Worm (Caenorhabditis elegans): Measurements from ENCODE around the gene str-188.

str-188 gene

ce11 chrV:9711174-9711573, 5.3 kb upstream of the str-188 start:
- no peak for TF ChIP-seq cog-1 (tag; optimal IDR thresholded peaks at IDR 0.05)
- TF ChIP-seq ref-1 (GFP tag; conservative IDR thresholded peaks at IDR 0.05) = no peak
- TF ChIP-seq flt-1 (GFP tag; IDR thresholded peaks at IDR 0.05) = no peak
- no peak for TF ChIP-seq ztf-29 (GFP tag; IDR thresholded peaks at IDR 0.05)
- TF ChIP-seq klf-2 (GFP tag; conservative IDR thresholded peaks at IDR 0.05) = no peak
- no peak for TF ChIP-seq tab-1 (GFP tag; IDR thresholded peaks at IDR 0.05)
- no peak for TF ChIP-seq med-1 (GFP tag; optimal IDR thresholded peaks at IDR 0.05; ENCODE audit: insufficient read depth)
- TF ChIP-seq ztf-23 (GFP tag; IDR thresholded peaks at IDR 0.05) = no peak
- TF ChIP-seq T22C8.4 (GFP tag; IDR thresholded peaks at IDR 0.05) = no peak

DNA sequence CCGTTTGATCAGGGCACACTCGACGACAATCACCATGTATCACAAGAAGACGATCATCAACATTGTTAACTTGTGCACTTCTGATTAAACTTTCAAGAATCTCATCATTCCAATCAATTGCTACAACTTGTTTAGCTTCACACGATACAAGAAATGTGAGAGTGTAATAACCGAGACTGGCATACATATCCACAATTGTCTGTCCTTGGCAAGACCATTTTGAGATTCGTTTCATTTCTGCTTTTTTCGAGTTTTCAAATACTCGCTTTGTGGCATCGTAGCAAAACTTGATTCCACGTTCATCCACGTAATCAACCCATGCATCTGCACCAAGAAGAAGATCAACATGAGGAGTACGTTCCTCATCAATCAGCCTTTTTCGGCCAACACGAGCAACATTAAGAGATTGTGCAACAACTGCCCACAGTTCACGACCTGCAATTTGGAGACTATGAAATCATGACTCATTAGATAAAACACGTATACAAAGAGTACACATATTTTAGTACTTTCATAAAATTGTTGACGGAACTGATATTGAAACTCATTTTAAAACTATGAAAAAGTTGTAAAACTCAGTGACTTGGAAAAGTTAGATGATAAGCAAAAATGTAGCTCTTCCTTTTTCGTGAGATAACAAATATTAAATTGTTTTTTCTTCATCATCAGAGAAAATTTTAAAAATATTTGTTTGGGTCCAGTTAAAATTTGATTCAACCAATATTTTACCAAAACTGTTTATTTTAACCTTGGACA, 3.9 kb upstream of the str-188 start:
- no peak for TF ChIP-seq ztf-23 (GFP tag; IDR thresholded peaks at IDR 0.05)

DNA sequence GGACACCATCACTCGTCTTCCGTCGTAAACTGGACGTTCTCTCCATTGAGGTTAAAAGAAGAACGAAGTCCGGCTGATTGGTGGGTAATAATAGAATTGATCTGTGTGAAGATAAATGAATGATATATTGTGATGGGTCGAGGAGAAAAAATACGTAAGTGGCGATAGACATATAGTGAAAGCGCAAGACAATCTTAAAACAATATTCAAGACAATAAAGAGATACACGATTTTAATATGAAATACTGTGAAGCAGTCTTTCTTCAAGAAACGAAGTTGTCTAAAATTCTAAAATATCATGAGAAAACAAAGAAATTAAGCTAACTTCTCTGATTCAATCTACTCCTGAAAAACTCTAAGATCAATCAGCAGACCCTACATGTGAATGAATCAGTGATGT, 3.0 kb upstream of the str-188 start, which contains the start of gene F40F9.10:
Gene F40F9.10 (minus strand): TSS at position 101 of the 400 bp plus-strand sequence.
- no peak for TF ChIP-seq tab-1 (GFP tag; IDR thresholded peaks at IDR 0.05)
- no peak for TF ChIP-seq T22C8.4 (GFP tag; IDR thresholded peaks at IDR 0.05)
- TF ChIP-seq flt-1 (GFP tag; IDR thresholded peaks at IDR 0.05) = no peak
- no peak for TF ChIP-seq ref-1 (GFP tag; conservative IDR thresholded peaks at IDR 0.05)
- TF ChIP-seq ztf-29 (GFP tag; IDR thresholded peaks at IDR 0.05) = no peak
- no peak for TF ChIP-seq ztf-23 (GFP tag; IDR thresholded peaks at IDR 0.05)
- no peak for TF ChIP-seq med-1 (GFP tag; optimal IDR thresholded peaks at IDR 0.05; ENCODE audit: insufficient read depth)
- no peak for TF ChIP-seq cog-1 (tag; optimal IDR thresholded peaks at IDR 0.05)
- TF ChIP-seq klf-2 (GFP tag; conservative IDR thresholded peaks at IDR 0.05) = no peak

DNA sequence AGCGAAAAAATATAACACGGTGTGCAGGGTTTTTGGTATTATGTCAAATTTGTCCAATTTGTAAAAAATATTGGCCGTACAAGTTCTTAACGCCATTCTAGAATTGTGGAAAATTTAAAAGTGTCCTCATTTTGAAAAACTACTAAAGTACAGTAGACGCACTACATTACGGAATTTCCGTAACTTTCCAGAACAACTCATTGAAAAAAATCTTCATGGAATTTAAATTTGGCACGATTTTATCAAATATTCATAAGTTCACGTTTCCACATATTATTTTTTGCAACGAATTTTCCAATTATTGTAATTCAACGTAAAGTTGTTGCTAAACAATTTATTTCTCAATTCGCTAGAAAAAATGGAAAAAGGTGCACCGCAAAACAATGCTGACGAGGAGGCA, 1.6 kb upstream of the str-188 start, which contains the start of gene F40F9.3:
Gene F40F9.3 (plus strand): TSS at position 301 of the 400 bp plus-strand sequence.
- TF ChIP-seq cog-1 (tag; optimal IDR thresholded peaks at IDR 0.05) (no peak), flt-1 (GFP tag; IDR thresholded peaks at IDR 0.05) (no peak), klf-2 (GFP tag; conservative IDR thresholded peaks at IDR 0.05) (no peak), T22C8.4 (GFP tag; IDR thresholded peaks at IDR 0.05) (no peak), ref-1 (GFP tag; conservative IDR thresholded peaks at IDR 0.05) (no peak), med-1 (GFP tag; optimal IDR thresholded peaks at IDR 0.05; ENCODE audit: insufficient read depth) (no peak), tab-1 (GFP tag; IDR thresholded peaks at IDR 0.05) (no peak), ztf-23 (GFP tag; IDR thresholded peaks at IDR 0.05) (no peak)

DNA sequence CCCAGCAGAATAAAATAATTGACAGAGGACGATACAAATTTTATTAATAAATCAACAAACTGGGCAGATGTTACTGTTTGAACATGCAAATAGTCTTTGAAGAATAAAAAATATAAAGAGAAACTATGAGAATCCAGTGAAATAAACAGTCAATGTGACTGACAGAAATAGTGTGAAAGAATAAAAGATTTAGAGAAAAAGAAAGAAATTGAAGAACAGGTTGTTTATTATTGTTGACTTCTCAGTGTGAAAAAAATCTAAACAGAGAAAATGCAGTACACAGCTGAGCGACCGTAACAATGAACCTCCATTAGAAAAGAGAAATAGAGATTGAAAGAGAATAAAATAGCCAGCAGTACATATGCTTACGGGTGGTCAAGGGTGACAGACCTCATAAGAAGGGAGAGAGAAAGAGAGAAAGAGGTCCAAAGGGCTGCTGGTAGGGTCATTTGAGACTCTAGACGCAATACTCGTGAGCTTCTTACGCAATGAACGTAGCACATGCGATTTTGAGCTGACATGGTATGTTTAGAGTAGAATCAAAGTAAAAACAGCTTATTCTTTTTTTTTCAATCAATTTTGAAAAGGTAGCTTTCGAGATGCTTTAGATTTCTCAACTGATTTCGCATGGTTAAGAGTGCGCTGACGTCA, 7.6 kb downstream of the str-188 start, which contains the start of gene slcr-46.3:
Gene slcr-46.3 (minus strand): TSS at position 86 of the 651 bp plus-strand sequence.
- TF ChIP-seq T22C8.4 (GFP tag; IDR thresholded peaks at IDR 0.05) (no peak), flt-1 (GFP tag; IDR thresholded peaks at IDR 0.05) (no peak; the same call in 1 of the 2 replicates), ref-1 (GFP tag; conservative IDR thresholded peaks at IDR 0.05) (no peak), cog-1 (tag; optimal IDR thresholded peaks at IDR 0.05) (no peak), ztf-23 (GFP tag; IDR thresholded peaks at IDR 0.05) (no peak), klf-2 (GFP tag; conservative IDR thresholded peaks at IDR 0.05) (no peak), tab-1 (GFP tag; IDR thresholded peaks at IDR 0.05) (no peak), med-1 (GFP tag; optimal IDR thresholded peaks at IDR 0.05; ENCODE audit: insufficient read depth) (no peak), ztf-29 (GFP tag; IDR thresholded peaks at IDR 0.05) (no peak)

ce11 chrV:9725719-9726118, 9.2 kb downstream of the str-188 start:
- TF ChIP-seq med-1 (GFP tag; optimal IDR thresholded peaks at IDR 0.05; ENCODE audit: insufficient read depth) (no peak), T22C8.4 (GFP tag; IDR thresholded peaks at IDR 0.05) (no peak), tab-1 (GFP tag; IDR thresholded peaks at IDR 0.05) (no peak), ref-1 (GFP tag; conservative IDR thresholded peaks at IDR 0.05) (no peak), ztf-23 (GFP tag; IDR thresholded peaks at IDR 0.05) (no peak), ztf-29 (GFP tag; IDR thresholded peaks at IDR 0.05) (no peak), flt-1 (GFP tag; IDR thresholded peaks at IDR 0.05) (no peak), klf-2 (GFP tag; conservative IDR thresholded peaks at IDR 0.05) (no peak), cog-1 (tag; optimal IDR thresholded peaks at IDR 0.05) (no peak)

DNA sequence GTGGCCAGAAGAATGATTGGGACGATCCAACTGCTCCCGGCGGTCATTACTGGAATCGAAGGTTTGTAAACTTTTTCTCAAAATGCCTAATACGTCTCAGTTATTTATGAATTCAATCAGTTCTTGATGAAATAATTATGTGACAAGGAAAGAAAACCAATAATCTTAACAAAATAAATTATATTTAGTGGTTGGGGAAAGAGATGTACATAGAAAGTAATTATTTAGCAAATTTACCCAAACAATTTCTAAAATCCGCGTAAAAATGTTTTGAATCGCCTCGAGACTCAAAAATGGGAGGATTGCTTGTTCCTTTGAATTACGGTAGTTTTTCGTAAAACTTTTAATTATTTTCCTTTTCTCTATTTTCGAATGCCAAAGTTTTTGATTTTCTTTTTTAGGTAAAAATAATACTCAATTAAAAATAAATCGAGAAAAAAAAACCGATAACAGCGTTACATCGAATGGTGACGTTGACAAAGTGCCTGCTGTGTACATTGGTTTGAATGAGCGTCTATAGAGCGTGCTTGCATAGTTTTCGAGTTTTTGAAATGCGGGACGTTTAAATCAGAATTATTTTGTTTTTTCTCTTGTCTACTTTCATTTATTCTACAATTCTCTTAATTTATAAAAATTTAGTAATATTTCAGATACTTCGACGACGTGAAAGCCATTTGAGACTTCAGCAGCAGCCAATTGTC, 13.1 kb downstream of the str-188 start, which contains the start of the genes aagr-3 and drap-1:
Gene aagr-3 (minus strand): TSS at position 51 of the 701 bp plus-strand sequence.
Gene drap-1 (plus strand): TSS at position 645 of the 701 bp plus-strand sequence.
- TF ChIP-seq ztf-23 (GFP tag; IDR thresholded peaks at IDR 0.05) = no peak
- TF ChIP-seq med-1 (GFP tag; optimal IDR thresholded peaks at IDR 0.05; ENCODE audit: insufficient read depth) = no peak
- TF ChIP-seq cog-1 (tag; optimal IDR thresholded peaks at IDR 0.05) = no peak
- no peak for TF ChIP-seq ztf-29 (GFP tag; IDR thresholded peaks at IDR 0.05)
- TF ChIP-seq flt-1 (GFP tag; IDR thresholded peaks at IDR 0.05) = no peak
- TF ChIP-seq T22C8.4 (GFP tag; IDR thresholded peaks at IDR 0.05) = no peak
- TF ChIP-seq klf-2 (GFP tag; conservative IDR thresholded peaks at IDR 0.05) = no peak
- no peak for TF ChIP-seq tab-1 (GFP tag; IDR thresholded peaks at IDR 0.05)
- no peak for TF ChIP-seq ref-1 (GFP tag; conservative IDR thresholded peaks at IDR 0.05)

- TF ChIP-seq ztf-29 (GFP tag; IDR thresholded peaks at IDR 0.05) = no peak
- 0 out of 2 replicates have a peak, but pooled peaks have one; percentile 27 for TF ChIP-seq ref-1 (GFP tag; conservative IDR thresholded peaks at IDR 0.05)
- no peak; the same call in 1 of the 2 replicates for TF ChIP-seq tab-1 (GFP tag; IDR thresholded peaks at IDR 0.05)
- TF ChIP-seq med-1 (GFP tag; optimal IDR thresholded peaks at IDR 0.05; ENCODE audit: insufficient read depth) = no peak
- peak; percentile 77 for TF ChIP-seq flt-1 (GFP tag; IDR thresholded peaks at IDR 0.05)
- TF ChIP-seq klf-2 (GFP tag; conservative IDR thresholded peaks at IDR 0.05) = no peak
- TF ChIP-seq ztf-23 (GFP tag; IDR thresholded peaks at IDR 0.05) = peak; percentile 73; the same call in 1 of the 2 replicates
- TF ChIP-seq cog-1 (tag; optimal IDR thresholded peaks at IDR 0.05) = peak; percentile 97
- TF ChIP-seq T22C8.4 (GFP tag; IDR thresholded peaks at IDR 0.05) = peak; percentile 63; the same call in 1 of the 2 replicates
These were observed 14.5 kb downstream of the str-188 start for ce11 chrV:9730743-9731706.
